Worm (Caenorhabditis elegans) whole organism, L4 larva: ENCODE data around the gene phat-7.
"Not testable (repeated sequence)": the region's sequence is repeated elsewhere in the genome, so short reads cannot be mapped to it uniquely, and the experiment has no call there.

Experiments used
- F44E2.7 ChIP-seq: fragments of 200-800 bp; sonication (Bioruptor generic); IDR thresholded peaks from 2 replicates; pipeline ENCODE4 v2.1.2; 2022; ENCODE audit warnings: missing genetic modification characterization, missing compliant biosample characterization
- F49E8.2 ChIP-seq: sonication (generic microtip); optimal IDR thresholded peaks from 2 replicates; lab custom pipeline; 2016; ENCODE audit warnings: missing compliant biosample characterization, mild to moderate bottlenecking, missing genetic modification characterization, borderline replicate concordance
- Y5F2A.4 ChIP-seq: fragments of 200-800 bp; sonication (Bioruptor generic); optimal IDR thresholded peaks from 2 replicates; lab custom pipeline; 2018; ENCODE audit warnings: mild to moderate bottlenecking, missing genetic modification characterization, missing compliant biosample characterization
- Y75B8A.6 ChIP-seq: fragments of 200-800 bp; sonication (Bioruptor generic); IDR thresholded peaks from 2 replicates; pipeline ENCODE4 v1.3.6; 2022; ENCODE audit warnings: missing genetic modification reagents, missing genetic modification characterization, missing compliant biosample characterization
- aha-1 ChIP-seq: fragments of 150-350 bp; peaks from one replicate; lab custom pipeline; 2014; ENCODE audit warnings: missing biosample characterization, missing genetic modification characterization
- ama-1 ChIP-seq: fragments of 150-350 bp; optimal IDR thresholded peaks from 2 replicates; lab custom pipeline; 2014; ENCODE audit warnings: inconsistent platforms, mixed read lengths
- ceh-20 ChIP-seq: fragments of 200-800 bp; sonication (Bioruptor generic); IDR thresholded peaks from 2 replicates; pipeline ENCODE4 v1.3.6; 2022; ENCODE audit warnings: missing genetic modification reagents, missing genetic modification characterization, missing compliant biosample characterization
- ceh-44 ChIP-seq: fragments of 200-800 bp; sonication (Bioruptor generic); IDR thresholded peaks from 2 replicates; pipeline ENCODE4 v1.3.6; 2022; ENCODE audit warnings: missing genetic modification reagents, missing genetic modification characterization, missing compliant biosample characterization
- ctbp-1 ChIP-seq: fragments of 200-800 bp; sonication (Bioruptor generic); IDR thresholded peaks from 2 replicates; pipeline ENCODE4 v1.3.6; 2022; ENCODE audit warnings: missing genetic modification reagents, missing genetic modification characterization, missing compliant biosample characterization
- daf-12 ChIP-seq: fragments of 150-350 bp; optimal IDR thresholded peaks from 2 replicates; lab custom pipeline; 2014; ENCODE audit warnings: missing biosample characterization, missing genetic modification reagents, missing genetic modification characterization
- daf-16 ChIP-seq, 3 experiments: sonication (generic microtip); optimal IDR thresholded peaks; 2 replicates each; lab custom pipeline; 2016 to 2017; ENCODE audit warnings: missing genetic modification characterization in 3 of 3, missing genetic modification reagents in 3 of 3, mild to moderate bottlenecking in 2 of 3, missing compliant biosample characterization in 2 of 3, missing biosample characterization in 1 of 3, moderate library complexity in 1 of 3
- daf-8 ChIP-seq: fragments of 200-800 bp; sonication (Bioruptor generic); IDR thresholded peaks from 2 replicates; pipeline ENCODE4 v1.3.6; 2022; ENCODE audit warnings: missing genetic modification characterization, missing compliant biosample characterization
- dmd-6 ChIP-seq: fragments of 200-800 bp; sonication (Bioruptor generic); IDR thresholded peaks from 2 replicates; pipeline ENCODE4 v1.3.6; 2022; ENCODE audit warnings: missing genetic modification reagents, missing genetic modification characterization, missing compliant biosample characterization
- dmd-9 ChIP-seq: fragments of 200-800 bp; sonication (Bioruptor generic); IDR thresholded peaks from 2 replicates; pipeline ENCODE4 v1.3.6; 2022; ENCODE audit warnings: missing genetic modification reagents, missing genetic modification characterization, missing compliant biosample characterization
- dpl-1 ChIP-seq: fragments of 150-350 bp; optimal IDR thresholded peaks from 2 replicates; lab custom pipeline; 2014; ENCODE audit warnings: missing biosample characterization, missing genetic modification reagents, missing genetic modification characterization
- dve-1 ChIP-seq: sonication (generic microtip); optimal IDR thresholded peaks from 2 replicates; lab custom pipeline; 2017; ENCODE audit warnings: antibody characterized with exemption, mild to moderate bottlenecking, missing genetic modification characterization, missing compliant biosample characterization; ENCODE audit not compliant: insufficient read depth
- hlh-11 ChIP-seq: fragments of 200-800 bp; sonication (Bioruptor generic); optimal IDR thresholded peaks from 2 replicates; lab custom pipeline; 2018; ENCODE audit warnings: mild to moderate bottlenecking, missing genetic modification characterization, missing compliant biosample characterization
- jun-1 ChIP-seq: fragments of 150-350 bp; optimal IDR thresholded peaks from 2 replicates; lab custom pipeline; 2014; ENCODE audit warnings: missing biosample characterization, missing genetic modification reagents, missing genetic modification characterization
- lim-7 ChIP-seq: fragments of 200-800 bp; sonication (Bioruptor generic); IDR thresholded peaks from 2 replicates; pipeline ENCODE4 v1.3.6; 2022; ENCODE audit warnings: missing genetic modification characterization, missing compliant biosample characterization
- lin-1 ChIP-seq: fragments of 200-800 bp; sonication (Bioruptor generic); IDR thresholded peaks from 2 replicates; pipeline ENCODE4 v1.3.6; 2022; ENCODE audit warnings: missing genetic modification reagents, missing genetic modification characterization, missing compliant biosample characterization
- lin-13 ChIP-seq: fragments of 150-350 bp; optimal IDR thresholded peaks from 2 replicates; lab custom pipeline; 2014; ENCODE audit warnings: missing biosample characterization, missing genetic modification reagents, missing genetic modification characterization
- lin-29 ChIP-seq: fragments of 200-800 bp; sonication (Bioruptor generic); IDR thresholded peaks from 2 replicates; pipeline ENCODE4 v1.3.6; 2022; ENCODE audit warnings: missing genetic modification reagents, missing genetic modification characterization, missing compliant biosample characterization
- lin-38 ChIP-seq: fragments of 200-800 bp; sonication (Bioruptor generic); IDR thresholded peaks from 2 replicates; pipeline ENCODE4 v1.3.6; 2022; ENCODE audit warnings: missing genetic modification reagents, missing genetic modification characterization, missing compliant biosample characterization
- lir-3 ChIP-seq: sonication (generic microtip); optimal IDR thresholded peaks from 2 replicates; lab custom pipeline; 2016; ENCODE audit warnings: mild to moderate bottlenecking, missing genetic modification characterization, missing compliant biosample characterization
- madf-5 ChIP-seq, 2 experiments: fragments of 200-800 bp; sonication (Bioruptor generic); IDR thresholded peaks; 2 replicates each; pipeline ENCODE4 v1.3.6; 2022; ENCODE audit warnings: missing compliant biosample characterization in 2 of 2, missing genetic modification characterization in 2 of 2
- madf-9 ChIP-seq: fragments of 200-800 bp; sonication (Bioruptor generic); conservative IDR thresholded peaks from 2 replicates; pipeline ENCODE4 v1.3.6; 2022; ENCODE audit warnings: missing genetic modification reagents, missing genetic modification characterization, missing compliant biosample characterization
- mep-1 ChIP-seq: fragments of 150-350 bp; sonication (generic microtip); optimal IDR thresholded peaks from 3 replicates; lab custom pipeline; 2014; ENCODE audit warnings: missing biosample characterization, missing genetic modification characterization
- mxl-2 ChIP-seq: fragments of 200-800 bp; sonication (Bioruptor generic); conservative IDR thresholded peaks from 2 replicates; pipeline ENCODE4 v1.3.6; 2022; ENCODE audit warnings: missing genetic modification reagents, missing genetic modification characterization, missing compliant biosample characterization
- nhr-10 ChIP-seq: fragments of 150-350 bp; optimal IDR thresholded peaks from 2 replicates; lab custom pipeline; 2014; ENCODE audit warnings: missing biosample characterization, missing genetic modification characterization
- nhr-102 ChIP-seq: sonication (generic microtip); optimal IDR thresholded peaks from 2 replicates; lab custom pipeline; 2016; ENCODE audit warnings: mild to moderate bottlenecking, missing genetic modification characterization, moderate library complexity, missing compliant biosample characterization
- nhr-42 ChIP-seq: fragments of 200-800 bp; sonication (Bioruptor generic); IDR thresholded peaks from 2 replicates; pipeline ENCODE4 v1.3.6; 2022; ENCODE audit warnings: missing genetic modification characterization, missing compliant biosample characterization
- pha-4 ChIP-seq, 2 experiments: fragments of 150-350 bp in 1 of 2; fragments of 200-800 bp in 1 of 2; sonication (Bioruptor generic) in 1 of 2; IDR thresholded peaks in 1 of 2; optimal IDR thresholded peaks in 1 of 2; 2 replicates each; pipeline versions ENCODE4 v1.3.6 to Lab custom; 2014 to 2022; ENCODE audit warnings: missing genetic modification characterization in 2 of 2, missing genetic modification reagents in 2 of 2, missing biosample characterization in 1 of 2, missing compliant biosample characterization in 1 of 2
- pqm-1 ChIP-seq: sonication (generic microtip); optimal IDR thresholded peaks from 2 replicates; lab custom pipeline; 2017; ENCODE audit warnings: missing biosample characterization, missing genetic modification characterization
- rbr-2 ChIP-seq: sonication (generic microtip); optimal IDR thresholded peaks from 2 replicates; lab custom pipeline; 2016; ENCODE audit warnings: missing genotype, missing genetic modification characterization, missing compliant biosample characterization
- snpc-1.2 ChIP-seq: fragments of 200-800 bp; sonication (Bioruptor generic); IDR thresholded peaks from 2 replicates; pipeline ENCODE4 v1.3.6; 2022; ENCODE audit warnings: missing genetic modification reagents, missing genetic modification characterization, missing compliant biosample characterization
- snpc-4 ChIP-seq: fragments of 150-350 bp; optimal IDR thresholded peaks from 2 replicates; lab custom pipeline; 2014; ENCODE audit warnings: missing biosample characterization, missing genetic modification characterization
- unc-62 ChIP-seq, 3 experiments: fragments of 150-350 bp in 1 of 3; sonication (generic microtip); optimal IDR thresholded peaks in 2 of 3; peaks in 1 of 3; 1 replicate in 1 of 3; 2 replicates in 2 of 3; lab custom pipeline; 2014 to 2017; ENCODE audit warnings: missing biosample characterization in 3 of 3, missing genetic modification characterization in 3 of 3, missing genetic modification reagents in 3 of 3, missing genotype in 1 of 3
- vab-7 ChIP-seq: fragments of 200-800 bp; sonication (Bioruptor generic); IDR thresholded peaks from 2 replicates; pipeline ENCODE4 v1.3.6; 2022; ENCODE audit warnings: missing genetic modification reagents, missing genetic modification characterization, missing compliant biosample characterization
- zag-1 ChIP-seq: fragments of 150-350 bp; optimal IDR thresholded peaks from 2 replicates; lab custom pipeline; 2014; ENCODE audit warnings: missing biosample characterization, missing genetic modification characterization
- zip-2 ChIP-seq: fragments of 150-350 bp; optimal IDR thresholded peaks from 2 replicates; lab custom pipeline; 2014; ENCODE audit warnings: missing biosample characterization, missing genetic modification characterization
- ztf-7 ChIP-seq: fragments of 150-350 bp; optimal IDR thresholded peaks from 2 replicates; lab custom pipeline; 2014; ENCODE audit warnings: missing biosample characterization, missing genetic modification characterization

Gene phat-7

ce11 chrV:4043632-4044031 is 2.6 kb upstream of the phat-7 start, which contains the start of gene phat-3:
phat-3 (plus strand) TSS chrV:4043932.
- TF ChIP-seq ceh-44 (GFP tag; lab: Robert Waterston, UW), result no peak
- no peak for TF ChIP-seq aha-1 (tag; lab: Kevin White, UChicago)
- no peak for TF ChIP-seq daf-12 (tag; lab: Kevin White, UChicago)
- TF ChIP-seq lir-3 (tag; lab: Kevin White, UChicago), result no peak
- no peak for TF ChIP-seq ama-1
- no peak for TF ChIP-seq Y5F2A.4 (GFP tag; lab: Kevin White, UChicago)
- TF ChIP-seq jun-1, result no peak
- TF ChIP-seq Y75B8A.6 (GFP tag; lab: Robert Waterston, UW), result no peak
- TF ChIP-seq daf-16 (GFP tag; optimal IDR thresholded peaks at IDR 0.05; lab: Kevin White, UChicago), result no peak
- no peak for TF ChIP-seq daf-16 (tag; optimal IDR thresholded peaks at IDR 0.05; lab: Kevin White, UChicago)
- TF ChIP-seq daf-8 (GFP tag; lab: Robert Waterston, UW), result no peak
- TF ChIP-seq zag-1 (tag; lab: Kevin White, UChicago), result no peak
- TF ChIP-seq snpc-4 (tag; lab: Kevin White, UChicago), result no peak
- no peak for TF ChIP-seq dve-1
- TF ChIP-seq lin-1 (GFP tag; lab: Robert Waterston, UW), result no peak
- TF ChIP-seq mep-1, result no peak
- TF ChIP-seq nhr-10 (tag; lab: Kevin White, UChicago), result no peak
- TF ChIP-seq madf-9 (GFP tag; lab: Robert Waterston, UW), result no peak
- TF ChIP-seq dmd-6 (GFP tag; lab: Robert Waterston, UW), result no peak
- TF ChIP-seq F44E2.7 (GFP tag; lab: Robert Waterston, UW), result no peak

ce11 chrV:4047541-4047940 is 1.3 kb downstream of the phat-7 start, which contains the start of gene srh-169:
srh-169 (plus strand) TSS chrV:4047841.
- TF ChIP-seq hlh-11 (tag; lab: Kevin White, UChicago) (no peak), unc-62 (GFP tag; optimal IDR thresholded peaks at IDR 0.05 in 1 of 2; lab: Kevin White, UChicago) (peak in 1 of 2 experiments; percentile 58), unc-62 (tag; optimal IDR thresholded peaks at IDR 0.05; lab: Kevin White, UChicago) (no peak), nhr-102 (tag; lab: Kevin White, UChicago) (no peak), ztf-7 (tag; lab: Kevin White, UChicago) (no peak)

ce11 chrV:4055025-4055424 is 8.8 kb downstream of the phat-7 start, which contains the start of gene djr-1.2:
djr-1.2 (minus strand) TSS chrV:4055125.
- TF ChIP-seq lin-1 (GFP tag; lab: Robert Waterston, UW), result no peak
- TF ChIP-seq snpc-4 (tag; lab: Kevin White, UChicago), result no peak
- TF ChIP-seq F49E8.2 (tag; lab: Kevin White, UChicago), result no peak
- TF ChIP-seq lin-13 (GFP tag; lab: Kevin White, UChicago), result no peak
- no peak for TF ChIP-seq lin-29
- TF ChIP-seq pqm-1 (tag; lab: Kevin White, UChicago), result no peak
- TF ChIP-seq lim-7 (GFP tag; lab: Robert Waterston, UW), result no peak
- no peak for TF ChIP-seq madf-5 (GFP tag; IDR thresholded peaks at IDR 0.05; lab: Robert Waterston, UW)
- TF ChIP-seq mxl-2 (GFP tag; lab: Robert Waterston, UW), result no peak
- TF ChIP-seq zip-2, result no peak
- TF ChIP-seq, all 104 proteins: peak for 0

- no peak for TF ChIP-seq dpl-1 (GFP tag; lab: Kevin White, UChicago)
- peak in 1 of 2 experiments; percentile 93 for TF ChIP-seq unc-62 (GFP tag; optimal IDR thresholded peaks at IDR 0.05 in 1 of 2; lab: Kevin White, UChicago)
- no peak for TF ChIP-seq unc-62 (tag; optimal IDR thresholded peaks at IDR 0.05; lab: Kevin White, UChicago)
Observed at ce11 chrV:4056203-4056602, 10.0 kb downstream of the phat-7 start.

DNA sequence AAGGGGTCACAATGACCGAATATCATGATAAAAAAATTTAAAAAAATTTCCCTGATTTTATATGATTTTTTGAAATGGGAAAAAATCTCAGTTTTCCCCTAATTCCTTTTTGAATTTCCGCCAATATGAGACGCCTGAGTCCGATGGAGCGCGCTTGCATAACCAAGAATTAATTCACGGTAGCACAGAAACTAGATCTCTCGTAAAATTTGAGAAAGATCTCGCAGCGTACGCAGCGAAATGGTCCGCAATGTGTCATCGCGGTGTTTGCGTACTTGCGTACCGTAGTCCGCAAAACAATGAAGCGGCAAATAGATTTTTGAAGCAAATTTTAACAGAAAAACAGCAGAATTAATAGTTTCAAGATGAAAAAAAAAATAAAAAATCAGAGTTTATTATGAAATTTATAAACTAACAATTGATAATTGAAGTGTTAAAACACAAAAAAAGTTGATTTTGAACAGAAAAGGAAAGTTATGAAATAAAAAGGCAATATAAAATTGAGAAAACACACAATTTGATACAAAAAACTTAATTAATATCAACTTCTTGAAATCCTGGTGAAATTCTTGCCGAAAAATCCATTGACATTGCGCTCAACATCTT is 17.4 kb downstream of the phat-7 start:
- TF ChIP-seq nhr-42 (GFP tag; lab: Robert Waterston, UW), result peak; percentile 86
- TF ChIP-seq pha-4 (GFP tag; IDR thresholded peaks at IDR 0.05; lab: Robert Waterston, UW), result peak; percentile 61; the same call in 1 of the 2 replicates
- not testable (repeated sequence) for TF ChIP-seq pha-4 (tag; optimal IDR thresholded peaks at IDR 0.05; lab: Kevin White, UChicago)
- peak; percentile 40 for TF ChIP-seq rbr-2 (tag; lab: Kevin White, UChicago)
- peak; percentile 70 for TF ChIP-seq dmd-6 (GFP tag; lab: Robert Waterston, UW)
- TF ChIP-seq ceh-44 (GFP tag; lab: Robert Waterston, UW), result peak; percentile 39; the same call in 1 of the 2 replicates
- peak; percentile 87; the same call in 1 of the 2 replicates for TF ChIP-seq ctbp-1 (GFP tag; lab: Robert Waterston, UW)
- TF ChIP-seq dmd-9 (GFP tag; lab: Robert Waterston, UW), result 0 out of 2 replicates have a peak, but pooled peaks have one; percentile 39
- peak; percentile 98 for TF ChIP-seq lin-38 (GFP tag; lab: Robert Waterston, UW)
- TF ChIP-seq lin-29, result peak; percentile 77; the same call in 1 of the 2 replicates
- peak; percentile 38; the same call in 1 of the 2 replicates for TF ChIP-seq snpc-1.2 (GFP tag; lab: Robert Waterston, UW)
- TF ChIP-seq vab-7, result peak; percentile 63
- TF ChIP-seq madf-9 (GFP tag; lab: Robert Waterston, UW), result peak; percentile 33; the same call in 1 of the 2 replicates
- peak; percentile 81; the same call in 1 of the 2 replicates for TF ChIP-seq ceh-20
